Worm (Caenorhabditis elegans) whole organism, L4 larva: Measurements from ENCODE around the gene nhx-9.

Source experiments
- F10B5.3 ChIP-seq: sonication (generic microtip); optimal IDR thresholded peaks from 2 replicates; lab custom pipeline; 2016; ENCODE audit warnings: mild to moderate bottlenecking, missing genetic modification characterization, missing compliant biosample characterization
- F44E2.7 ChIP-seq: fragments of 200-800 bp; sonication (Bioruptor generic); IDR thresholded peaks from 2 replicates; pipeline ENCODE4 v2.1.2; 2022; ENCODE audit warnings: missing genetic modification characterization, missing compliant biosample characterization
- T20F7.1 ChIP-seq: fragments of 200-800 bp; sonication (Bioruptor generic); optimal IDR thresholded peaks from 2 replicates; lab custom pipeline; 2018; ENCODE audit warnings: mild to moderate bottlenecking, missing genetic modification characterization, missing compliant biosample characterization
- Y105C5A.15 ChIP-seq: fragments of 200-800 bp; sonication (Bioruptor generic); IDR thresholded peaks from 2 replicates; pipeline ENCODE4 v1.3.6; 2022; ENCODE audit warnings: missing genetic modification characterization, missing compliant biosample characterization
- Y5F2A.4 ChIP-seq: fragments of 200-800 bp; sonication (Bioruptor generic); optimal IDR thresholded peaks from 2 replicates; lab custom pipeline; 2018; ENCODE audit warnings: mild to moderate bottlenecking, missing genetic modification characterization, missing compliant biosample characterization
- Y75B8A.6 ChIP-seq: fragments of 200-800 bp; sonication (Bioruptor generic); IDR thresholded peaks from 2 replicates; pipeline ENCODE4 v1.3.6; 2022; ENCODE audit warnings: missing genetic modification reagents, missing genetic modification characterization, missing compliant biosample characterization
- aha-1 ChIP-seq: fragments of 150-350 bp; peaks from one replicate; lab custom pipeline; 2014; ENCODE audit warnings: missing biosample characterization, missing genetic modification characterization
- ceh-20 ChIP-seq: fragments of 200-800 bp; sonication (Bioruptor generic); IDR thresholded peaks from 2 replicates; pipeline ENCODE4 v1.3.6; 2022; ENCODE audit warnings: missing genetic modification reagents, missing genetic modification characterization, missing compliant biosample characterization
- ceh-32 ChIP-seq: sonication (generic microtip); optimal IDR thresholded peaks from 2 replicates; lab custom pipeline; 2016; ENCODE audit warnings: mild to moderate bottlenecking, missing genetic modification characterization, missing compliant biosample characterization; ENCODE audit not compliant: poor library complexity
- ceh-44 ChIP-seq: fragments of 200-800 bp; sonication (Bioruptor generic); IDR thresholded peaks from 2 replicates; pipeline ENCODE4 v1.3.6; 2022; ENCODE audit warnings: missing genetic modification reagents, missing genetic modification characterization, missing compliant biosample characterization
- cey-2 ChIP-seq: sonication (generic microtip); optimal IDR thresholded peaks from 3 replicates; lab custom pipeline; 2017; ENCODE audit warnings: missing genetic modification characterization, mild to moderate bottlenecking, missing compliant biosample characterization, antibody characterized with exemption, borderline replicate concordance; ENCODE audit not compliant: insufficient read depth
- daf-12 ChIP-seq: fragments of 150-350 bp; optimal IDR thresholded peaks from 2 replicates; lab custom pipeline; 2014; ENCODE audit warnings: missing biosample characterization, missing genetic modification reagents, missing genetic modification characterization
- dmd-6 ChIP-seq: fragments of 200-800 bp; sonication (Bioruptor generic); IDR thresholded peaks from 2 replicates; pipeline ENCODE4 v1.3.6; 2022; ENCODE audit warnings: missing genetic modification reagents, missing genetic modification characterization, missing compliant biosample characterization
- dve-1 ChIP-seq: sonication (generic microtip); optimal IDR thresholded peaks from 2 replicates; lab custom pipeline; 2017; ENCODE audit warnings: antibody characterized with exemption, mild to moderate bottlenecking, missing genetic modification characterization, missing compliant biosample characterization; ENCODE audit not compliant: insufficient read depth
- egl-27 ChIP-seq: sonication (generic microtip); optimal IDR thresholded peaks from 3 replicates; lab custom pipeline; 2017; ENCODE audit warnings: missing biosample characterization, missing genetic modification reagents, missing genetic modification characterization
- gei-8 ChIP-seq: fragments of 200-800 bp; sonication (Bioruptor generic); optimal IDR thresholded peaks from 2 replicates; lab custom pipeline; 2018; ENCODE audit warnings: mild to moderate bottlenecking, missing genetic modification characterization, missing compliant biosample characterization
- hlh-11 ChIP-seq: fragments of 200-800 bp; sonication (Bioruptor generic); optimal IDR thresholded peaks from 2 replicates; lab custom pipeline; 2018; ENCODE audit warnings: mild to moderate bottlenecking, missing genetic modification characterization, missing compliant biosample characterization
- hlh-30 ChIP-seq: sonication (generic microtip); optimal IDR thresholded peaks from 2 replicates; lab custom pipeline; 2017; ENCODE audit warnings: antibody characterized with exemption, mild to moderate bottlenecking, missing genetic modification characterization, missing compliant biosample characterization; ENCODE audit not compliant: insufficient read depth
- hmg-1.1 ChIP-seq: fragments of 200-800 bp; sonication (Bioruptor generic); IDR thresholded peaks from 2 replicates; pipeline ENCODE4 v1.3.6; 2022; ENCODE audit warnings: missing genetic modification reagents, missing genetic modification characterization, missing compliant biosample characterization
- lin-13 ChIP-seq: fragments of 150-350 bp; optimal IDR thresholded peaks from 2 replicates; lab custom pipeline; 2014; ENCODE audit warnings: missing biosample characterization, missing genetic modification reagents, missing genetic modification characterization
- lin-29 ChIP-seq: fragments of 200-800 bp; sonication (Bioruptor generic); IDR thresholded peaks from 2 replicates; pipeline ENCODE4 v1.3.6; 2022; ENCODE audit warnings: missing genetic modification reagents, missing genetic modification characterization, missing compliant biosample characterization
- lin-38 ChIP-seq: fragments of 200-800 bp; sonication (Bioruptor generic); IDR thresholded peaks from 2 replicates; pipeline ENCODE4 v1.3.6; 2022; ENCODE audit warnings: missing genetic modification reagents, missing genetic modification characterization, missing compliant biosample characterization
- madf-9 ChIP-seq: fragments of 200-800 bp; sonication (Bioruptor generic); conservative IDR thresholded peaks from 2 replicates; pipeline ENCODE4 v1.3.6; 2022; ENCODE audit warnings: missing genetic modification reagents, missing genetic modification characterization, missing compliant biosample characterization
- mdl-1 ChIP-seq, 2 experiments: fragments of 150-350 bp in 1 of 2; sonication (generic microtip) in 1 of 2; optimal IDR thresholded peaks; 2 replicates each; lab custom pipeline; 2014 to 2017; ENCODE audit warnings: missing biosample characterization in 2 of 2, missing genetic modification characterization in 2 of 2
- mdt-29 ChIP-seq: fragments of 200-800 bp; sonication (Bioruptor generic); IDR thresholded peaks from 2 replicates; pipeline ENCODE4 v1.3.6; 2022; ENCODE audit warnings: missing genetic modification reagents, missing genetic modification characterization, missing compliant biosample characterization
- mes-2 ChIP-seq: sonication (generic microtip); optimal IDR thresholded peaks from 2 replicates; lab custom pipeline; 2016; ENCODE audit warnings: missing genotype, mild to moderate bottlenecking, missing genetic modification characterization, missing compliant biosample characterization; ENCODE audit not compliant: poor library complexity, severe bottlenecking
- mxl-2 ChIP-seq: fragments of 200-800 bp; sonication (Bioruptor generic); conservative IDR thresholded peaks from 2 replicates; pipeline ENCODE4 v1.3.6; 2022; ENCODE audit warnings: missing genetic modification reagents, missing genetic modification characterization, missing compliant biosample characterization
- nhr-102 ChIP-seq: sonication (generic microtip); optimal IDR thresholded peaks from 2 replicates; lab custom pipeline; 2016; ENCODE audit warnings: mild to moderate bottlenecking, missing genetic modification characterization, moderate library complexity, missing compliant biosample characterization
- nhr-77 ChIP-seq: fragments of 150-350 bp; optimal IDR thresholded peaks from 2 replicates; lab custom pipeline; 2014; ENCODE audit warnings: missing biosample characterization, missing genetic modification characterization
- pqm-1 ChIP-seq: sonication (generic microtip); optimal IDR thresholded peaks from 2 replicates; lab custom pipeline; 2017; ENCODE audit warnings: missing biosample characterization, missing genetic modification characterization
- saeg-2 ChIP-seq: fragments of 200-800 bp; sonication (Bioruptor generic); IDR thresholded peaks from 2 replicates; pipeline ENCODE4 v1.3.6; 2022; ENCODE audit warnings: missing genetic modification reagents, missing genetic modification characterization, missing compliant biosample characterization
- sdz-12 ChIP-seq: fragments of 200-800 bp; sonication (Bioruptor generic); optimal IDR thresholded peaks from 2 replicates; lab custom pipeline; 2018; ENCODE audit warnings: mild to moderate bottlenecking, missing genetic modification characterization, missing compliant biosample characterization
- skn-1 ChIP-seq: fragments of 150-350 bp; optimal IDR thresholded peaks from 2 replicates; lab custom pipeline; 2014; ENCODE audit warnings: missing biosample characterization, missing genetic modification characterization
- tag-97 ChIP-seq: fragments of 200-800 bp; sonication (Bioruptor generic); IDR thresholded peaks from 2 replicates; pipeline ENCODE4 v1.3.6; 2022; ENCODE audit warnings: missing genetic modification characterization, missing compliant biosample characterization
- tra-1 ChIP-seq: fragments of 200-800 bp; sonication (Bioruptor generic); IDR thresholded peaks from 2 replicates; pipeline ENCODE4 v1.3.6; 2022; ENCODE audit warnings: missing genetic modification reagents, missing genetic modification characterization, missing compliant biosample characterization
- unc-130 ChIP-seq: sonication (generic microtip); optimal IDR thresholded peaks from 2 replicates; lab custom pipeline; 2016; ENCODE audit warnings: missing genetic modification reagents, missing genetic modification characterization, missing compliant biosample characterization
- unc-39 ChIP-seq: sonication (generic microtip); optimal IDR thresholded peaks from 2 replicates; lab custom pipeline; 2017; ENCODE audit warnings: missing biosample characterization, missing genetic modification characterization
- zfp-3 ChIP-seq: fragments of 200-800 bp; sonication (Bioruptor generic); conservative IDR thresholded peaks from 2 replicates; pipeline ENCODE4 v1.3.6; 2022; ENCODE audit warnings: missing genetic modification reagents, missing genetic modification characterization, missing compliant biosample characterization
- zip-11 ChIP-seq: fragments of 200-800 bp; sonication (Bioruptor generic); IDR thresholded peaks from 2 replicates; pipeline ENCODE4 v1.3.6; 2022; ENCODE audit warnings: missing genetic modification characterization, missing compliant biosample characterization
- ztf-7 ChIP-seq: fragments of 150-350 bp; optimal IDR thresholded peaks from 2 replicates; lab custom pipeline; 2014; ENCODE audit warnings: missing biosample characterization, missing genetic modification characterization

The nhx-9 gene

ce11 chrIV:11913295-11913940, 17.3 kb upstream of the nhx-9 start (continued):
- TF ChIP-seq ceh-44: no peak
- no peak for TF ChIP-seq hlh-30 (tag; lab: Kevin White, UChicago)
- no peak for TF ChIP-seq skn-1 (tag; lab: Kevin White, UChicago)
- TF ChIP-seq dve-1 (tag; lab: Kevin White, UChicago): peak; percentile 38
- TF ChIP-seq mes-2: no peak
- no peak; the same call in 1 of the 2 replicates for TF ChIP-seq hmg-1.1 (GFP tag; lab: Robert Waterston, UW)
- peak; percentile 73; the same call in 1 of the 2 replicates for TF ChIP-seq mdt-29
- TF ChIP-seq unc-130 (GFP tag; lab: Kevin White, UChicago): no peak
- TF ChIP-seq daf-12 (tag; lab: Kevin White, UChicago): no peak
- peak; percentile 41 for TF ChIP-seq lin-13
- no peak for TF ChIP-seq F10B5.3
- TF ChIP-seq dmd-6 (GFP tag; lab: Robert Waterston, UW): peak; percentile 48
- no peak for TF ChIP-seq F44E2.7 (GFP tag; lab: Robert Waterston, UW)
- no peak for TF ChIP-seq egl-27
- TF ChIP-seq Y105C5A.15 (GFP tag; lab: Robert Waterston, UW): no peak
- TF ChIP-seq ztf-7 (tag; lab: Kevin White, UChicago): no peak
- TF ChIP-seq zip-11 (GFP tag; lab: Robert Waterston, UW): no peak
- peak; percentile 34 for TF ChIP-seq T20F7.1 (GFP tag; lab: Kevin White, UChicago)
- TF ChIP-seq nhr-77 (tag; lab: Kevin White, UChicago): peak; percentile 71
- no peak for TF ChIP-seq gei-8 (GFP tag; lab: Kevin White, UChicago)
- peak; percentile 86; the same call in 1 of the 2 replicates for TF ChIP-seq Y75B8A.6
- TF ChIP-seq Y5F2A.4 (GFP tag; lab: Kevin White, UChicago): no peak
- no peak for TF ChIP-seq tag-97 (GFP tag; lab: Robert Waterston, UW)
- TF ChIP-seq saeg-2: no peak
- no peak for TF ChIP-seq pqm-1
- no peak for TF ChIP-seq unc-39
- no peak for TF ChIP-seq mxl-2 (GFP tag; lab: Robert Waterston, UW)
- TF ChIP-seq sdz-12 (GFP tag; lab: Kevin White, UChicago): no peak
- TF ChIP-seq lin-29 (GFP tag; lab: Robert Waterston, UW): no peak
- TF ChIP-seq lin-38 (GFP tag; lab: Robert Waterston, UW): peak; percentile 42
- TF ChIP-seq madf-9 (GFP tag; lab: Robert Waterston, UW): no peak
- peak; percentile 12 for TF ChIP-seq nhr-102 (tag; lab: Kevin White, UChicago)
- TF ChIP-seq ceh-32: no peak
- TF ChIP-seq hlh-11 (tag; lab: Kevin White, UChicago): peak; percentile 29
- TF ChIP-seq mdl-1 (tag; optimal IDR thresholded peaks at IDR 0.05; lab: Kevin White, UChicago): no peak
- no peak; the same call in 1 of the 2 replicates for TF ChIP-seq ceh-20 (GFP tag; lab: Robert Waterston, UW)
- TF ChIP-seq, all 104 proteins: peak for 23

DNA sequence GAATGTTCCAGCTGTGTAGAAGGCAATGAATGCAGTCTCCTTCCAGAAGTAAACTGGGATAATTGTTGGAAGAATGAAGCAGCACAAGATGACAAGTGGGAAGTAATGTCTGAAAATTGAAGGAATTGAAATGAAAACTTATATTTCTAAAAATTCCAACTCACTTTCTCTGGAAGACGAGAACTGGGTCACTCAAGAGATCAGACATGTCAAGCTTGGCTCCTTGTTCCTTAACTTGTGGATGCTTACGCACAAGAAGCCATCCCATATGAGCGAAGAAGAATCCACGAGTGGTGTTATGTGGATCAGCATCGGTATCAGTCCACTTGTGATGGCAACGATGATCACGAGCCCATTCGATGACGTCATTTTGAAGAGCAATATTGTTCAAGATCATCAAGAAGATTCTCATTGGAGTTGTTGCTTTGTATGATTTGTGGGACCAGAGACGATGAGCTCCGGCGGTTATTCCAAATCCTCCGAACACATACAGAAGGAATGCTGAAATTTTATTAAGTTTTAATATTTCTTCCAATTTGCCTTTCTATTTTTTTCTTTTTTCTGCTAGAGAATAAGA, 16.3 kb upstream of the nhx-9 start:
- no peak for TF ChIP-seq cey-2
- TF ChIP-seq aha-1 (tag; lab: Kevin White, UChicago): peak; percentile 76
- peak; percentile 85 for TF ChIP-seq zfp-3 (GFP tag; lab: Robert Waterston, UW)
- TF ChIP-seq tra-1 (GFP tag; lab: Robert Waterston, UW): 0 out of 2 replicates have a peak, but pooled peaks have one; percentile 38
- TF ChIP-seq F44E2.7 (GFP tag; lab: Robert Waterston, UW): no peak
- peak; percentile 9 for TF ChIP-seq mes-2
- TF ChIP-seq, all 104 proteins: peak for 4
